Fruit fly (Drosophila melanogaster) whole organism, embryonic: ENCODE measurements around the gene CG11951.
A peak's percentile ranks its signal among the peaks of the same experiment; 100 is the strongest.

Experiments
- Bgb ChIP-seq: fragments of 200-800 bp; sonication (Bioruptor generic); IDR thresholded peaks from 2 replicates; pipeline ENCODE4 v1.3.6; 2022; ENCODE audit warnings: missing biosample characterization, missing genetic modification characterization; ENCODE audit not compliant: partially characterized antibody
- Blimp-1 ChIP-seq: fragments of 200-800 bp; sonication (Bioruptor generic); optimal IDR thresholded peaks from 3 replicates; lab custom pipeline; 2018; ENCODE audit warnings: missing biosample characterization, missing genetic modification characterization, mild to moderate bottlenecking, moderate library complexity, missing genetic modification reagents
- CG10209 ChIP-seq: fragments of 200-800 bp; sonication (Bioruptor generic); optimal IDR thresholded peaks from 3 replicates; lab custom pipeline; 2017; ENCODE audit warnings: missing biosample characterization, mild to moderate bottlenecking, missing genetic modification characterization, missing genetic modification reagents
- CG10267 ChIP-seq: fragments of 200-800 bp; sonication (Bioruptor generic); optimal IDR thresholded peaks from 2 replicates; lab custom pipeline; 2018; ENCODE audit warnings: missing biosample characterization, mild to moderate bottlenecking, missing genetic modification characterization, moderate library complexity
- CG10979 ChIP-seq: fragments of 200-800 bp; sonication (Bioruptor generic); optimal IDR thresholded peaks from 2 replicates; lab custom pipeline; 2018; ENCODE audit warnings: missing biosample characterization, mild to moderate bottlenecking, missing genetic modification characterization, moderate library complexity
- CG12155 ChIP-seq: fragments of 200-800 bp; sonication (Bioruptor generic); optimal IDR thresholded peaks from 3 replicates; lab custom pipeline; 2016; ENCODE audit warnings: missing biosample characterization, missing genetic modification characterization
- CG12299 ChIP-seq: fragments of 200-800 bp; sonication (Bioruptor generic); optimal IDR thresholded peaks from 2 replicates; lab custom pipeline; 2018; ENCODE audit warnings: missing biosample characterization, mild to moderate bottlenecking, missing genetic modification characterization
- CG14860 ChIP-seq: fragments of 200-800 bp; sonication (Bioruptor generic); IDR thresholded peaks from 3 replicates; pipeline ENCODE4 v1.3.6; 2022; ENCODE audit warnings: missing biosample characterization, missing genetic modification characterization; ENCODE audit not compliant: partially characterized antibody
- CG15269 ChIP-seq: fragments of 200-800 bp; sonication (Bioruptor generic); optimal IDR thresholded peaks from 2 replicates; lab custom pipeline; 2018; ENCODE audit warnings: missing biosample characterization, mild to moderate bottlenecking, missing genetic modification characterization, moderate library complexity
- CG16813 ChIP-seq: fragments of 200-800 bp; sonication (Bioruptor generic); IDR thresholded peaks from 3 replicates; pipeline ENCODE4 v1.3.6; 2022; ENCODE audit warnings: missing biosample characterization, missing genetic modification characterization; ENCODE audit not compliant: partially characterized antibody
- CG17829 ChIP-seq: fragments of 200-800 bp; optimal IDR thresholded peaks from 2 replicates; lab custom pipeline; 2019; ENCODE audit warnings: missing biosample characterization, mild to moderate bottlenecking, missing genetic modification characterization, moderate library complexity
- CG2129 ChIP-seq: fragments of 200-800 bp; sonication (Bioruptor generic); IDR thresholded peaks from 2 replicates; pipeline ENCODE4 v1.3.6; 2022; ENCODE audit warnings: missing biosample characterization, missing genetic modification characterization; ENCODE audit not compliant: partially characterized antibody
- CG34422 ChIP-seq: fragments of 200-800 bp; sonication (Bioruptor generic); IDR thresholded peaks from 3 replicates; pipeline ENCODE4 v1.3.6; 2022; ENCODE audit warnings: missing biosample characterization, missing genetic modification characterization
- CG43689 ChIP-seq: fragments of 200-800 bp; sonication (Bioruptor generic); IDR thresholded peaks from 2 replicates; pipeline ENCODE4 v1.3.6; 2022; ENCODE audit warnings: missing biosample characterization, missing genetic modification characterization
- CG6272 ChIP-seq: fragments of 200-800 bp; sonication (Bioruptor generic); IDR thresholded peaks from 2 replicates; pipeline ENCODE4 v1.3.6; 2022; ENCODE audit warnings: missing biosample characterization, missing genetic modification characterization
- CG6654 ChIP-seq: fragments of 200-800 bp; sonication (Bioruptor generic); optimal IDR thresholded peaks from 2 replicates; lab custom pipeline; 2017; ENCODE audit warnings: missing biosample characterization, mild to moderate bottlenecking, missing genetic modification characterization
- CG6689 ChIP-seq: fragments of 200-800 bp; sonication (Bioruptor generic); IDR thresholded peaks from 2 replicates; pipeline ENCODE4 v1.3.6; 2022; ENCODE audit warnings: missing biosample characterization, missing genetic modification characterization
- CG7963 ChIP-seq: fragments of 200-800 bp; sonication (Bioruptor generic); IDR thresholded peaks from 3 replicates; pipeline ENCODE4 v1.3.6; 2022; ENCODE audit warnings: missing biosample characterization, missing genetic modification characterization; ENCODE audit not compliant: partially characterized antibody
- CG7987 ChIP-seq: fragments of 200-800 bp; sonication (Bioruptor generic); optimal IDR thresholded peaks from 2 replicates; lab custom pipeline; 2018; ENCODE audit warnings: missing biosample characterization, mild to moderate bottlenecking, missing genetic modification characterization, moderate library complexity
- CG9932 ChIP-seq: fragments of 200-800 bp; sonication (Bioruptor generic); IDR thresholded peaks from 2 replicates; pipeline ENCODE4 v1.3.6; 2022; ENCODE audit warnings: missing biosample characterization, missing genetic modification characterization
- Dip3 ChIP-seq: fragments of 200-800 bp; sonication (Bioruptor generic); optimal IDR thresholded peaks from 3 replicates; lab custom pipeline; 2016; ENCODE audit warnings: missing biosample characterization, missing genetic modification characterization
- HHEX ChIP-seq: fragments of 200-800 bp; sonication (Bioruptor generic); optimal IDR thresholded peaks from 3 replicates; lab custom pipeline; 2017; ENCODE audit warnings: missing biosample characterization, mild to moderate bottlenecking, missing genetic modification characterization, missing genetic modification reagents
- Hey ChIP-seq: fragments of 200-800 bp; sonication (Bioruptor generic); optimal IDR thresholded peaks from 3 replicates; lab custom pipeline; 2018; ENCODE audit warnings: missing biosample characterization, mild to moderate bottlenecking, missing genetic modification characterization
- HmgZ ChIP-seq: fragments of 200-800 bp; sonication (Bioruptor generic); optimal IDR thresholded peaks from 2 replicates; lab custom pipeline; 2018; ENCODE audit warnings: missing biosample characterization, mild to moderate bottlenecking, missing genetic modification characterization
- MBD-R2 ChIP-seq: fragments of 200-800 bp; sonication (Bioruptor generic); IDR thresholded peaks from 2 replicates; pipeline ENCODE4 v1.3.6; 2022; ENCODE audit warnings: missing biosample characterization, missing genetic modification characterization
- MESR4 ChIP-seq: fragments of 200-800 bp; sonication (Bioruptor generic); optimal IDR thresholded peaks from 2 replicates; lab custom pipeline; 2018; ENCODE audit warnings: missing biosample characterization, mild to moderate bottlenecking, missing genetic modification characterization, moderate library complexity
- Med ChIP-seq: fragments of 200-800 bp; sonication (Bioruptor generic); peaks from one replicate; lab custom pipeline; 2016; ENCODE audit warnings: missing biosample characterization, missing genetic modification characterization, mild to moderate bottlenecking, inconsistent platforms, moderate library complexity
- Scr ChIP-seq: fragments of 200-800 bp; sonication (Bioruptor generic); IDR thresholded peaks from 2 replicates; pipeline ENCODE4 v1.3.6; 2022; ENCODE audit warnings: missing biosample characterization, missing genetic modification characterization; ENCODE audit not compliant: partially characterized antibody
- Sin3A ChIP-seq: fragments of >200 bp; optimal IDR thresholded peaks from 2 replicates; lab custom pipeline; 2018
- Stat92E ChIP-seq, 3 experiments: fragments of >200 bp in 2 of 3; fragments of 200-800 bp in 1 of 3; sonication (Bioruptor generic) in 1 of 3; optimal IDR thresholded peaks; 2 replicates each; lab custom pipeline; 2017 to 2019; ENCODE audit warnings: missing biosample characterization in 3 of 3, missing genetic modification characterization in 3 of 3, mild to moderate bottlenecking in 1 of 3, moderate library complexity in 1 of 3
- Xrp1 ChIP-seq: fragments of 200-800 bp; sonication (Bioruptor generic); IDR thresholded peaks from 2 replicates; pipeline ENCODE4 v1.3.6; 2022; ENCODE audit warnings: missing biosample characterization, missing genetic modification characterization
- chinmo ChIP-seq: fragments of 200-800 bp; sonication (Bioruptor generic); IDR thresholded peaks from 4 replicates; pipeline ENCODE4 v1.3.6; 2022; ENCODE audit warnings: missing biosample characterization, missing genetic modification characterization; ENCODE audit not compliant: partially characterized antibody
- dan ChIP-seq: fragments of 200-800 bp; sonication (Bioruptor generic); IDR thresholded peaks from 2 replicates; pipeline ENCODE4 v1.3.6; 2022; ENCODE audit warnings: missing biosample characterization, missing genetic modification characterization
- dysf ChIP-seq: fragments of 200-800 bp; sonication (Bioruptor generic); IDR thresholded peaks from 3 replicates; pipeline ENCODE4 v1.3.6; 2022; ENCODE audit warnings: missing biosample characterization, missing genetic modification characterization
- ftz-f1 ChIP-seq: fragments of 200-800 bp; sonication (Bioruptor generic); optimal IDR thresholded peaks from 2 replicates; lab custom pipeline; 2016; ENCODE audit warnings: missing biosample characterization, missing genetic modification characterization
- grau ChIP-seq: fragments of 200-800 bp; optimal IDR thresholded peaks from 3 replicates; lab custom pipeline; 2019; ENCODE audit warnings: missing biosample characterization, mild to moderate bottlenecking, missing genetic modification characterization, moderate library complexity
- hbn ChIP-seq: fragments of 200-800 bp; sonication (Bioruptor generic); IDR thresholded peaks from 2 replicates; pipeline ENCODE4 v1.3.6; 2022; ENCODE audit warnings: missing biosample characterization, missing genetic modification characterization; ENCODE audit not compliant: partially characterized antibody
- lilli ChIP-seq: fragments of 200-800 bp; sonication (Bioruptor generic); optimal IDR thresholded peaks from 3 replicates; lab custom pipeline; 2016; ENCODE audit warnings: missing biosample characterization, missing genetic modification characterization
- lov ChIP-seq, 2 experiments: fragments of 200-800 bp in 1 of 2; fragments of >200 bp in 1 of 2; sonication (Bioruptor generic) in 1 of 2; IDR thresholded peaks in 1 of 2; optimal IDR thresholded peaks in 1 of 2; 2 replicates in 1 of 2; 3 replicates in 1 of 2; pipeline versions ENCODE4 v1.3.6 to Lab custom; 2017 to 2022; ENCODE audit warnings: missing biosample characterization in 1 of 2, missing genetic modification characterization in 1 of 2
- pzg ChIP-seq: fragments of 200-800 bp; sonication (Bioruptor generic); optimal IDR thresholded peaks from 3 replicates; lab custom pipeline; 2018; ENCODE audit warnings: missing biosample characterization, mild to moderate bottlenecking, missing genetic modification characterization, moderate library complexity
- scrt ChIP-seq: fragments of 200-800 bp; sonication (Bioruptor generic); optimal IDR thresholded peaks from 2 replicates; lab custom pipeline; 2018; ENCODE audit warnings: missing biosample characterization, mild to moderate bottlenecking, missing genetic modification characterization, moderate library complexity
- sens ChIP-seq: fragments of 200-800 bp; sonication (Bioruptor generic); peaks from one replicate; lab custom pipeline; 2016; ENCODE audit warnings: missing biosample characterization, missing genetic modification characterization
- sna ChIP-seq: fragments of 200-800 bp; sonication (Bioruptor generic); IDR thresholded peaks from 2 replicates; pipeline ENCODE4 v1.3.6; 2022; ENCODE audit warnings: missing biosample characterization, missing genetic modification characterization; ENCODE audit not compliant: partially characterized antibody
- sqz ChIP-seq: fragments of 200-800 bp; sonication (Bioruptor generic); optimal IDR thresholded peaks from 3 replicates; lab custom pipeline; 2018; ENCODE audit warnings: missing biosample characterization, mild to moderate bottlenecking, missing genetic modification characterization
- stwl ChIP-seq: fragments of 200-800 bp; sonication (Bioruptor generic); optimal IDR thresholded peaks from 3 replicates; lab custom pipeline; 2018; ENCODE audit warnings: missing biosample characterization, mild to moderate bottlenecking, missing genetic modification characterization, moderate library complexity
- trem ChIP-seq: fragments of 200-800 bp; optimal IDR thresholded peaks from 3 replicates; lab custom pipeline; 2019; ENCODE audit warnings: missing biosample characterization, mild to moderate bottlenecking, missing genetic modification characterization, moderate library complexity
- unc-4 ChIP-seq: fragments of 200-800 bp; sonication (Bioruptor generic); IDR thresholded peaks from 2 replicates; pipeline ENCODE4 v1.3.6; 2022; ENCODE audit warnings: missing biosample characterization, missing genetic modification characterization; ENCODE audit not compliant: partially characterized antibody

CG11951 gene

DNA sequence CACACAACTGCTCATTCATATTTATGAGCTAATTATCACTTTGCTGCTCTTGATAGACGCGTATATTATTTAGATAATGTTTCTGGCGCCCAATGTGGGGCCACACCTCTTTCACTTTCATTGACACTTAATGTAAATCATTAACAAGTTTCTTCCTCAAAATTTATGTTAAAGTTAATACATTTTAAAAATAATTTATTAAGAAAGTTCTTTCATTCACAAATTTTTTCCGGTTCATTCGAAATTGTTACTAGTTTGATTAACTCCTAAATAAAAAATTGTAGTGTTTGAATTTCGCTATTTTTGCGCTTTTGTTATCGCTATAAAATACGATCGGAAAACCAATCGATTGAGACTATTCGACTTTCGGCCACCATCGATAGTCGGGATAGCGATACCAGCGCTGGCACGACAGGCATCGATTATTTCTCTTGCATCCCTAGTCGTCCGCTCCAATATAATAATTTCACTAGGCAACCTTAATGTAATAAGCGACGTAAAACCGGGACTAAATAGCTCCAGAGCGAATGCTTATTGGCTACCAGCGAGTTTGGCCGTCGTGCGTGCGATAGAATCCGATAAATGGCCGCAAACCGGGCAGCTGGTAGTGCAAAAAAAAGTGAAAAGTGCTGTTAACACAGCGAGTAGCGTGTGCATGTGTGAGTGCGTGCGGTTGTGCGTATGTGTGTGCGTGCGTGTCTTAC lies 9.6 kb downstream of the CG11951 start, which contains the start of gene Usp1 (continued):
- TF ChIP-seq CG2129 (peak; percentile 78), chinmo (GFP tag; lab: Robert Waterston, UW) (peak; percentile 91; the same call in 2 of the 4 replicates), Blimp-1 (GFP tag; lab: Kevin White, UChicago) (peak; percentile 76), HmgZ (tag; lab: Kevin White, UChicago) (peak; percentile 37), stwl (peak; percentile 81), unc-4 (GFP tag; lab: Robert Waterston, UW) (peak; percentile 91), Hey (tag; lab: Kevin White, UChicago) (no peak), CG9932 (GFP tag; lab: Robert Waterston, UW) (peak; percentile 63), CG12155 (peak; percentile 99), CG6689 (GFP tag; lab: Robert Waterston, UW) (no peak), MBD-R2 (GFP tag; lab: Robert Waterston, UW) (peak; percentile 53), pzg (GFP tag; lab: Kevin White, UChicago) (peak; percentile 92), sens (peak; percentile 77), Bgb (GFP tag; lab: Robert Waterston, UW) (peak; percentile 98), grau (tag; lab: Kevin White, UChicago) (peak; percentile 10), CG7987 (peak; percentile 26), Xrp1 (0 out of 2 replicates have a peak, but pooled peaks have one; percentile 8), CG43689 (GFP tag; lab: Robert Waterston, UW) (no peak), hbn (GFP tag; lab: Robert Waterston, UW) (peak; percentile 87), Dip3 (no peak), CG10267 (peak; percentile 53), CG34422 (GFP tag; lab: Robert Waterston, UW) (peak; percentile 52; the same call in 1 of the 3 replicates), CG15269 (tag; lab: Kevin White, UChicago) (no peak), Scr (GFP tag; lab: Robert Waterston, UW) (peak; percentile 93), Sin3A (peak; percentile 72), dysf (GFP tag; lab: Robert Waterston, UW) (no peak), CG6654 (GFP tag; lab: Kevin White, UChicago) (no peak), ftz-f1 (GFP tag; lab: Kevin White, UChicago) (peak; percentile 19), trem (peak; percentile 54), dan (no peak), Stat92E (GFP tag; optimal IDR thresholded peaks at IDR 0.05; lab: Kevin White, UChicago) (peak in 1 of 3 experiments; percentile 42), CG12299 (tag; lab: Kevin White, UChicago) (peak; percentile 10), CG10979 (tag; lab: Kevin White, UChicago) (peak; percentile 16), MESR4 (GFP tag; lab: Kevin White, UChicago) (peak; percentile 93), lilli (GFP tag; lab: Kevin White, UChicago) (peak; percentile 27), CG17829 (peak; percentile 52), lov (optimal IDR thresholded peaks at IDR 0.05; lab: Kevin White, UChicago) (no peak), lov (GFP tag; IDR thresholded peaks at IDR 0.05; lab: Robert Waterston, UW) (no peak), sna (GFP tag; lab: Robert Waterston, UW) (peak; percentile 90), Med (GFP tag; lab: Kevin White, UChicago) (peak; percentile 83), CG7963 (peak; percentile 97), CG10209 (GFP tag; lab: Kevin White, UChicago) (no peak), sqz (GFP tag; lab: Kevin White, UChicago) (no peak), scrt (GFP tag; lab: Kevin White, UChicago) (no peak), CG14860 (GFP tag; lab: Robert Waterston, UW) (peak; percentile 97), CG6272 (GFP tag; lab: Robert Waterston, UW) (peak; percentile 13; the same call in 1 of the 2 replicates), CG16813 (GFP tag; lab: Robert Waterston, UW) (peak; percentile 97), HHEX (GFP tag; lab: Kevin White, UChicago) (no peak)
